Worm (Caenorhabditis elegans) whole organism, late embryonic: ENCODE results near the gene ttc-17.

Experiments used
- C08G9.2 ChIP-seq: sonication (generic microtip); optimal IDR thresholded peaks from 2 replicates; lab custom pipeline; 2016; ENCODE audit warnings: mild to moderate bottlenecking, missing genetic modification characterization, moderate library complexity, missing compliant biosample characterization
- F13H6.1 ChIP-seq: sonication (generic microtip); optimal IDR thresholded peaks from 2 replicates; lab custom pipeline; 2016; ENCODE audit warnings: missing genetic modification characterization, missing compliant biosample characterization
- K02D7.2 ChIP-seq: sonication (generic microtip); optimal IDR thresholded peaks from 2 replicates; lab custom pipeline; 2017; ENCODE audit warnings: mild to moderate bottlenecking, missing genetic modification characterization, missing compliant biosample characterization
- K09A11.1 ChIP-seq: sonication (generic microtip); optimal IDR thresholded peaks from 2 replicates; lab custom pipeline; 2017; ENCODE audit warnings: antibody characterized with exemption, mild to moderate bottlenecking, missing genetic modification characterization, missing compliant biosample characterization; ENCODE audit not compliant: insufficient read depth
- Y22D7AL.16 ChIP-seq: sonication (generic microtip); optimal IDR thresholded peaks from 2 replicates; lab custom pipeline; 2016; ENCODE audit warnings: missing genetic modification characterization, missing compliant biosample characterization
- ahr-1 ChIP-seq: sonication (generic microtip); optimal IDR thresholded peaks from 2 replicates; lab custom pipeline; 2016; ENCODE audit warnings: missing genetic modification characterization, missing compliant biosample characterization
- ama-1 ChIP-seq: fragments of 150-350 bp; optimal IDR thresholded peaks from 2 replicates; lab custom pipeline; 2014
- ceh-18 ChIP-seq: sonication (generic microtip); optimal IDR thresholded peaks from 2 replicates; lab custom pipeline; 2016; ENCODE audit warnings: missing genetic modification characterization, missing compliant biosample characterization
- ceh-22 ChIP-seq: sonication (generic microtip); optimal IDR thresholded peaks from 2 replicates; lab custom pipeline; 2017; ENCODE audit warnings: missing biosample characterization, missing genetic modification characterization
- ceh-24 ChIP-seq: sonication (generic microtip); optimal IDR thresholded peaks from 2 replicates; lab custom pipeline; 2016; ENCODE audit warnings: mild to moderate bottlenecking, missing genetic modification characterization, missing compliant biosample characterization
- ceh-30 ChIP-seq: fragments of 150-350 bp; optimal IDR thresholded peaks from 2 replicates; lab custom pipeline; 2014; ENCODE audit warnings: missing biosample characterization, missing genetic modification characterization
- ceh-31 ChIP-seq: sonication (generic microtip); optimal IDR thresholded peaks from 2 replicates; lab custom pipeline; 2016; ENCODE audit warnings: missing genetic modification characterization, missing compliant biosample characterization
- ceh-34 ChIP-seq: sonication (generic microtip); optimal IDR thresholded peaks from 2 replicates; lab custom pipeline; 2016; ENCODE audit warnings: mild to moderate bottlenecking, missing genetic modification characterization, missing compliant biosample characterization
- ceh-9 ChIP-seq: sonication (generic microtip); optimal IDR thresholded peaks from 2 replicates; lab custom pipeline; 2016; ENCODE audit warnings: mild to moderate bottlenecking, missing genetic modification characterization, inconsistent platforms, missing compliant biosample characterization
- dmd-4 ChIP-seq: sonication (generic microtip); optimal IDR thresholded peaks from 2 replicates; lab custom pipeline; 2016; ENCODE audit warnings: borderline replicate concordance, missing genetic modification characterization, missing compliant biosample characterization
- elt-2 ChIP-seq: sonication (generic microtip); optimal IDR thresholded peaks from 2 replicates; lab custom pipeline; 2016; ENCODE audit warnings: missing genetic modification reagents, missing genetic modification characterization, missing compliant biosample characterization
- ets-4 ChIP-seq: sonication (generic microtip); optimal IDR thresholded peaks from 2 replicates; lab custom pipeline; 2016; ENCODE audit warnings: missing genetic modification characterization, missing compliant biosample characterization
- fkh-10 ChIP-seq: fragments of 150-350 bp; optimal IDR thresholded peaks from 2 replicates; lab custom pipeline; 2014; ENCODE audit warnings: missing biosample characterization, missing genetic modification reagents, missing genetic modification characterization
- fkh-6 ChIP-seq: sonication (generic microtip); optimal IDR thresholded peaks from 2 replicates; lab custom pipeline; 2016; ENCODE audit warnings: missing genetic modification characterization, missing compliant biosample characterization
- gmeb-2 ChIP-seq: sonication (generic microtip); optimal IDR thresholded peaks from 2 replicates; lab custom pipeline; 2016; ENCODE audit warnings: missing genetic modification characterization, inconsistent platforms, missing compliant biosample characterization
- hlh-13 ChIP-seq: fragments of 200-800 bp; sonication (Bioruptor generic); optimal IDR thresholded peaks from 2 replicates; lab custom pipeline; 2018; ENCODE audit warnings: mild to moderate bottlenecking, missing genetic modification characterization, missing compliant biosample characterization
- hlh-15 ChIP-seq: sonication (generic microtip); optimal IDR thresholded peaks from 2 replicates; lab custom pipeline; 2016; ENCODE audit warnings: missing genetic modification characterization, missing compliant biosample characterization
- hlh-30 ChIP-seq: sonication (generic microtip); optimal IDR thresholded peaks from 2 replicates; lab custom pipeline; 2017; ENCODE audit warnings: antibody characterized with exemption, missing genetic modification characterization, missing compliant biosample characterization; ENCODE audit not compliant: insufficient read depth
- hlh-6 ChIP-seq: sonication (generic microtip); optimal IDR thresholded peaks from 2 replicates; lab custom pipeline; 2016; ENCODE audit warnings: missing genotype, missing genetic modification characterization, missing compliant biosample characterization
- lim-6 ChIP-seq: sonication (generic microtip); optimal IDR thresholded peaks from 2 replicates; lab custom pipeline; 2016; ENCODE audit warnings: missing genetic modification characterization, missing compliant biosample characterization
- lin-11 ChIP-seq: fragments of 200-800 bp; sonication (Bioruptor generic); optimal IDR thresholded peaks from 2 replicates; lab custom pipeline; 2018; ENCODE audit warnings: mild to moderate bottlenecking, missing genetic modification characterization, missing compliant biosample characterization
- madf-2 ChIP-seq: sonication (generic microtip); optimal IDR thresholded peaks from 2 replicates; lab custom pipeline; 2017; ENCODE audit warnings: missing genetic modification characterization, missing compliant biosample characterization
- mec-3 ChIP-seq: sonication (generic microtip); optimal IDR thresholded peaks from 2 replicates; lab custom pipeline; 2016; ENCODE audit warnings: borderline replicate concordance, missing genetic modification characterization, missing compliant biosample characterization
- nhr-11 ChIP-seq: fragments of 150-350 bp; optimal IDR thresholded peaks from 2 replicates; lab custom pipeline; 2014; ENCODE audit warnings: missing biosample characterization, missing genetic modification characterization
- nhr-232 ChIP-seq: sonication (generic microtip); optimal IDR thresholded peaks from 2 replicates; lab custom pipeline; 2016; ENCODE audit warnings: missing genetic modification characterization, missing compliant biosample characterization
- pat-9 ChIP-seq: fragments of 200-800 bp; sonication (Bioruptor generic); optimal IDR thresholded peaks from 2 replicates; lab custom pipeline; 2018; ENCODE audit warnings: mild to moderate bottlenecking, missing genetic modification characterization, moderate library complexity, missing compliant biosample characterization
- pax-1 ChIP-seq: fragments of 150-350 bp; optimal IDR thresholded peaks from 2 replicates; lab custom pipeline; 2014; ENCODE audit warnings: missing biosample characterization, missing genetic modification characterization
- pqm-1 ChIP-seq: sonication (generic microtip); optimal IDR thresholded peaks from 2 replicates; lab custom pipeline; 2016; ENCODE audit warnings: missing genetic modification characterization, missing compliant biosample characterization
- pros-1 ChIP-seq: fragments of 150-350 bp; optimal IDR thresholded peaks from 2 replicates; lab custom pipeline; 2014; ENCODE audit warnings: missing biosample characterization, missing genetic modification reagents, missing genetic modification characterization
- ref-2 ChIP-seq: sonication (generic microtip); optimal IDR thresholded peaks from 2 replicates; lab custom pipeline; 2016; ENCODE audit warnings: missing genetic modification characterization, missing compliant biosample characterization
- rnt-1 ChIP-seq: sonication (generic microtip); optimal IDR thresholded peaks from 2 replicates; lab custom pipeline; 2016; ENCODE audit warnings: missing genetic modification characterization, missing compliant biosample characterization
- sdc-2 ChIP-seq: sonication (generic microtip); optimal IDR thresholded peaks from 2 replicates; lab custom pipeline; 2016; ENCODE audit warnings: missing genotype, missing genetic modification characterization, missing compliant biosample characterization
- sox-2 ChIP-seq: fragments of 200-800 bp; sonication (Bioruptor generic); IDR thresholded peaks from 2 replicates; pipeline ENCODE4 v1.3.6; 2022; ENCODE audit warnings: missing genetic modification reagents, missing genetic modification characterization, missing compliant biosample characterization
- sox-4 ChIP-seq: sonication (generic microtip); optimal IDR thresholded peaks from 2 replicates; lab custom pipeline; 2017; ENCODE audit warnings: mild to moderate bottlenecking, missing genetic modification characterization, inconsistent platforms, missing compliant biosample characterization
- tbx-7 ChIP-seq: sonication (generic microtip); optimal IDR thresholded peaks from 2 replicates; lab custom pipeline; 2016; ENCODE audit warnings: missing genotype, missing genetic modification characterization, missing compliant biosample characterization
- ttx-3 ChIP-seq: sonication (generic microtip); optimal IDR thresholded peaks from 2 replicates; lab custom pipeline; 2016; ENCODE audit warnings: missing genetic modification reagents, missing genetic modification characterization, missing compliant biosample characterization
- unc-55 ChIP-seq: sonication (generic microtip); optimal IDR thresholded peaks from 2 replicates; lab custom pipeline; 2017; ENCODE audit warnings: missing biosample characterization, missing genetic modification reagents, missing genetic modification characterization
- zip-5 ChIP-seq: sonication (generic microtip); optimal IDR thresholded peaks from 2 replicates; lab custom pipeline; 2016; ENCODE audit warnings: missing genetic modification characterization, missing compliant biosample characterization
- ztf-16 ChIP-seq: sonication (generic microtip); optimal IDR thresholded peaks from 2 replicates; lab custom pipeline; 2017; ENCODE audit warnings: missing genetic modification characterization, missing compliant biosample characterization

ttc-17 gene

DNA sequence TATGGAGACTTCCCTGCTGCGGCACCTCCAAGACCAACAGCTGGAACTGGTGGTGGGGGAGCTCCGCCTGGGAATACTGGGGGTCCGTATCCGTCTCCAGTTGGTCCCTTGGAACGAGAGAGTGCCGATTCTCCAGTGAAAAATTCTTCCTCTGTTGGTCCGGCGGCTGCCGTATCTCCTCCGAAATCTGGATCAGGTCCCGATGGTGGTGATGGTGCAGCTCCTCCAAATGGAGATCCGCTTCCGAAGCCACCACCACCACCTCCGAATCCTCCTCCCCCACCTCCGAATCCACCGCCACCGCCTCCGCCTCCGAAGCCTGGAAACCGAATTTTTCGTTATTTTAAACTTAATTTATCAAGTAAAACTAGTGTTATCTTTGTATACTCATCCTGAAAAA is 16.4 kb upstream of the ttc-17 start:
- TF ChIP-seq zip-5 (tag; lab: Kevin White, UChicago), result no peak
- no peak for TF ChIP-seq tbx-7 (tag; lab: Kevin White, UChicago)
- TF ChIP-seq hlh-6, result no peak
- TF ChIP-seq unc-55, result no peak
- no peak for TF ChIP-seq pros-1 (tag; lab: Kevin White, UChicago)
- no peak for TF ChIP-seq ztf-16 (tag; lab: Kevin White, UChicago)
- TF ChIP-seq ceh-18 (tag; lab: Kevin White, UChicago), result no peak
- TF ChIP-seq ceh-9 (tag; lab: Kevin White, UChicago), result no peak
- no peak for TF ChIP-seq ahr-1
- no peak for TF ChIP-seq nhr-232
- no peak for TF ChIP-seq mec-3 (tag; lab: Kevin White, UChicago)
- TF ChIP-seq fkh-10 (GFP tag; lab: Kevin White, UChicago), result no peak

DNA sequence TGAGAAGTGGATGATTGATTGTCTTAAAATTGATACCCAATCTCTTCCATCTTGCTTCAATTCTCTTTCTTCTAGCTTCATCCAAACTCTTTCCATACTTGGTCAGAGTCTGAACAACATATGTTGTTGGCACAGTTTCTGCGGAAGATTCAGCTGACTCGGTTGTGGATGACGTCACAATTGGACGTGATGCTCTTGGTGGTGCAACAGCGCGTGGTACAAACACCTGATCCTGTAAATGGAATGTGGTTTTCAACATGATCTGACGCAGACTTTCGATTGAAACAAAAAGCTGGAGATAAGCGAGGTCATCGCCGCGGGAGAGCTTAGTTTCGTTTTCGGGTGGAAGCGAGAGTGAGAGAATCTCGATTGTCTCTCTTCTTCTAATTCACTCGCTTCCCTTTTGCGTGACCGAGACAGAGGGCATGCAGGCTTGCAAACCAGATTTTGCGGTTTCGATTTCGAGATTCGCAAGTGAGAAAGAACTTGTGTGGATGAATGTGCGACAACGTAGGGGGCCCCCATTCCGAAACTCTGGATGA is 14.3 kb upstream of the ttc-17 start:
- no peak for TF ChIP-seq elt-2 (tag; lab: Kevin White, UChicago)
- TF ChIP-seq ceh-30, result no peak
- TF ChIP-seq lim-6 (tag; lab: Kevin White, UChicago), result no peak
- TF ChIP-seq mec-3 (tag; lab: Kevin White, UChicago), result no peak
- TF ChIP-seq sox-2 (GFP tag; lab: Robert Waterston, UW), result no peak
- no peak for TF ChIP-seq fkh-6 (tag; lab: Kevin White, UChicago)
- TF ChIP-seq pat-9 (tag; lab: Kevin White, UChicago), result no peak
- TF ChIP-seq ceh-22 (tag; lab: Kevin White, UChicago), result no peak
- no peak for TF ChIP-seq ceh-34
- TF ChIP-seq zip-5 (tag; lab: Kevin White, UChicago), result no peak
- TF ChIP-seq pros-1 (tag; lab: Kevin White, UChicago), result no peak
- TF ChIP-seq ceh-31 (tag; lab: Kevin White, UChicago), result no peak

DNA sequence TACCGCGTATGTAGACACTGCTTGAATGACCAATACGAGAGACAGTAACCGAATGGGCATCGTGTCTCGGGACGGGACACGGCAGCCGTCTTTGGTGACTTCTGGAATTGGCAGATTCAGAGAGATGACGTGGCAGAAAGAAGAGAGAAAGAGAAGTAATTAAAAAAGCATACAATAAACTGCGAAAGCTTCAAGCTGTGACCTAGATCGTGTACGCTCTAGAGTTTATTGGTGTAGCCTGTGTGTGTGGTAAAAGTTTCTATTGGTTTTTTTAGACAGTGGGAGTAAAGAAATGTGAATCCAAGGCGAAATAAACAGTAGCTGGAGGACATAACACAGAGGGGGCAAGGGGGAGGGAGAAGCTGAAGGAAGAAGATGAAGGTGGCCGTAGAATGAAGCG is 12.9 kb upstream of the ttc-17 start, which contains the start of gene T19A5.3:
T19A5.3 (minus strand) TSS at position 101 of the 400 bp plus-strand sequence.
- TF ChIP-seq ceh-9 (tag; lab: Kevin White, UChicago) (no peak), ceh-31 (tag; lab: Kevin White, UChicago) (no peak), F13H6.1 (tag; lab: Kevin White, UChicago) (no peak), nhr-11 (tag; lab: Kevin White, UChicago) (no peak), ets-4 (tag; lab: Kevin White, UChicago) (no peak), pax-1 (tag; lab: Kevin White, UChicago) (no peak), lin-11 (tag; lab: Kevin White, UChicago) (no peak), ztf-16 (tag; lab: Kevin White, UChicago) (no peak), pqm-1 (no peak), tbx-7 (tag; lab: Kevin White, UChicago) (no peak), ceh-24 (tag; lab: Kevin White, UChicago) (no peak), gmeb-2 (tag; lab: Kevin White, UChicago) (no peak), Y22D7AL.16 (tag; lab: Kevin White, UChicago) (no peak), K02D7.2 (tag; lab: Kevin White, UChicago) (no peak), ahr-1 (no peak), hlh-30 (no peak)

DNA sequence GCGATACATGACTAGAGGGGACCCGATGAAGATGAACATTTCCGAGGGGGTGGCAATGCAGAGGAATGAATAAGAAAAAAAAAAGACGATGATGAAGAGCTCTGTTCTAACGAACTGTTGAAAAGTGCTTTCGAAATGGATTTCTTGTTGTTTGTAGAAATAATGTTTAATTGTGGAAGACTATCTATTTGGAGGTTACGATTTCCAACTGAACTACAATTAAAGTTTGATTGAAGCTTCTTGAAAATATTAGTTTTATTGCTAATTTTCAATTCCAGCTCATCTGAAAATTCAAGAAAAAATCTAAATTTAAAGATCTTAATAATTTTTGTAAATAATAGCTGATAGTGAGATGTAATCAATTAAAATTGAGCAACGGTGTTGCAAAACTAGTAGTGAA is 12.4 kb upstream of the ttc-17 start:
- TF ChIP-seq hlh-15, result no peak
- TF ChIP-seq dmd-4, result no peak
- no peak for TF ChIP-seq madf-2 (tag; lab: Kevin White, UChicago)
- TF ChIP-seq C08G9.2 (tag; lab: Kevin White, UChicago), result no peak
- no peak for TF ChIP-seq mec-3 (tag; lab: Kevin White, UChicago)
- TF ChIP-seq pat-9 (tag; lab: Kevin White, UChicago), result no peak
- no peak for TF ChIP-seq pax-1 (tag; lab: Kevin White, UChicago)
- TF ChIP-seq ceh-34, result no peak
- TF ChIP-seq ceh-9 (tag; lab: Kevin White, UChicago), result no peak
- no peak for TF ChIP-seq K09A11.1 (tag; lab: Kevin White, UChicago)
- no peak for TF ChIP-seq sox-4 (tag; lab: Kevin White, UChicago)
- TF ChIP-seq ttx-3 (tag; lab: Kevin White, UChicago), result no peak
- no peak for TF ChIP-seq zip-5 (tag; lab: Kevin White, UChicago)
- TF ChIP-seq ref-2 (tag; lab: Kevin White, UChicago), result no peak
- no peak for TF ChIP-seq rnt-1 (tag; lab: Kevin White, UChicago)
- no peak for TF ChIP-seq hlh-13 (GFP tag; lab: Kevin White, UChicago)
- no peak for TF ChIP-seq tbx-7 (tag; lab: Kevin White, UChicago)
- TF ChIP-seq sdc-2, result no peak
- TF ChIP-seq ama-1 (lab: Kevin White, UChicago), result no peak
- no peak for TF ChIP-seq ahr-1
- TF ChIP-seq, all 69 proteins: peak for 0
